Worm (Caenorhabditis elegans) whole organism, young adult: Measurements from ENCODE around the gene ZK1098.6.

Source experiments
- B0035.1 ChIP-seq: sonication (generic microtip); optimal IDR thresholded peaks from 2 replicates; lab custom pipeline; 2016; ENCODE audit warnings: missing genetic modification characterization, mild to moderate bottlenecking, missing compliant biosample characterization, missing genotype, missing genetic modification reagents
- D2030.7 ChIP-seq: fragments of 200-800 bp; sonication (Bioruptor generic); IDR thresholded peaks from 2 replicates; pipeline ENCODE4 v1.3.6; 2022; ENCODE audit warnings: missing genetic modification reagents, missing genetic modification characterization, missing compliant biosample characterization
- F37B4.10 ChIP-seq: fragments of 200-800 bp; sonication (Bioruptor generic); IDR thresholded peaks from 2 replicates; pipeline ENCODE4 v1.3.6; 2022; ENCODE audit warnings: missing genetic modification characterization, missing compliant biosample characterization
- F39B2.1 ChIP-seq: fragments of 200-800 bp; sonication (Bioruptor generic); IDR thresholded peaks from 2 replicates; pipeline ENCODE4 v1.3.6; 2022; ENCODE audit warnings: missing genetic modification reagents, missing genetic modification characterization, missing compliant biosample characterization
- F57A8.1 ChIP-seq: fragments of 200-800 bp; sonication (Bioruptor generic); optimal IDR thresholded peaks from 2 replicates; lab custom pipeline; 2018; ENCODE audit warnings: mild to moderate bottlenecking, missing genetic modification characterization, moderate library complexity, missing compliant biosample characterization
- Y56A3A.18 ChIP-seq: fragments of 200-800 bp; sonication (Bioruptor generic); IDR thresholded peaks from 2 replicates; pipeline ENCODE4 v1.3.6; 2022; ENCODE audit warnings: missing genetic modification reagents, missing genetic modification characterization, missing compliant biosample characterization
- akir-1 ChIP-seq: fragments of 200-800 bp; sonication (Bioruptor generic); optimal IDR thresholded peaks from 2 replicates; lab custom pipeline; 2018; ENCODE audit warnings: mild to moderate bottlenecking, missing genetic modification characterization, moderate library complexity, missing compliant biosample characterization
- ama-1 ChIP-seq, 3 experiments: fragments of 150-350 bp in 1 of 3; sonication (generic microtip) in 2 of 3; optimal IDR thresholded peaks; 2 replicates each; lab custom pipeline; 2014 to 2018; ENCODE audit warnings: missing biosample characterization in 2 of 3, missing genetic modification characterization in 2 of 3, missing genetic modification reagents in 2 of 3
- aptf-3 ChIP-seq: fragments of 200-800 bp; sonication (Bioruptor generic); IDR thresholded peaks from 2 replicates; pipeline ENCODE4 v1.3.6; 2022; ENCODE audit warnings: missing genetic modification characterization, missing compliant biosample characterization
- attf-3 ChIP-seq: fragments of 200-800 bp; sonication (Bioruptor generic); conservative IDR thresholded peaks from 2 replicates; pipeline ENCODE4 v1.3.6; 2022; ENCODE audit warnings: missing genetic modification reagents, missing genetic modification characterization, missing compliant biosample characterization
- bed-1 ChIP-seq: fragments of 200-800 bp; sonication (Bioruptor generic); IDR thresholded peaks from 2 replicates; pipeline ENCODE4 v1.3.6; 2022; ENCODE audit warnings: missing genetic modification reagents, missing genetic modification characterization, missing compliant biosample characterization
- ceh-91 ChIP-seq: fragments of 200-800 bp; sonication (Bioruptor generic); IDR thresholded peaks from 2 replicates; pipeline ENCODE4 v1.3.6; 2022; ENCODE audit warnings: missing genetic modification reagents, missing genetic modification characterization, missing compliant biosample characterization
- dox-1 ChIP-seq: fragments of 200-800 bp; sonication (Bioruptor generic); IDR thresholded peaks from 2 replicates; pipeline ENCODE4 v1.3.6; 2022; ENCODE audit warnings: missing genetic modification reagents, missing genetic modification characterization, missing compliant biosample characterization
- efl-1 ChIP-seq: fragments of 150-350 bp; optimal IDR thresholded peaks from 2 replicates; lab custom pipeline; 2014; ENCODE audit warnings: missing biosample characterization, missing genetic modification reagents, missing genetic modification characterization
- egl-44 ChIP-seq: fragments of 200-800 bp; sonication (Bioruptor generic); IDR thresholded peaks from 2 replicates; pipeline ENCODE4 v1.3.6; 2022; ENCODE audit warnings: missing genetic modification reagents, missing genetic modification characterization, missing compliant biosample characterization
- ekl-4 ChIP-seq: fragments of 200-800 bp; sonication (Bioruptor generic); IDR thresholded peaks from 2 replicates; pipeline ENCODE4 v1.3.6; 2022; ENCODE audit warnings: missing genetic modification reagents, missing genetic modification characterization, missing compliant biosample characterization
- gei-17 ChIP-seq: fragments of 200-800 bp; sonication (Bioruptor generic); optimal IDR thresholded peaks from 2 replicates; lab custom pipeline; 2018; ENCODE audit warnings: mild to moderate bottlenecking, missing genetic modification characterization, missing compliant biosample characterization
- hmg-1.2 ChIP-seq: fragments of 200-800 bp; sonication (Bioruptor generic); IDR thresholded peaks from 2 replicates; pipeline ENCODE4 v1.3.6; 2022; ENCODE audit warnings: missing genetic modification reagents, missing genetic modification characterization, missing compliant biosample characterization
- hmg-20 ChIP-seq: fragments of 200-800 bp; sonication (Bioruptor generic); IDR thresholded peaks from 2 replicates; pipeline ENCODE4 v1.3.6; 2022; ENCODE audit warnings: missing genetic modification reagents, missing genetic modification characterization, missing compliant biosample characterization
- hsf-1 ChIP-seq: fragments of 200-800 bp; sonication (Bioruptor generic); IDR thresholded peaks from 2 replicates; pipeline ENCODE4 v1.3.6; 2022; ENCODE audit warnings: missing genetic modification reagents, missing genetic modification characterization, missing compliant biosample characterization
- lin-35 ChIP-seq, 3 experiments: fragments of 150-350 bp in 2 of 3; sonication (generic microtip) in 1 of 3; optimal IDR thresholded peaks; 2 replicates each; lab custom pipeline; 2014 to 2018; ENCODE audit warnings: missing biosample characterization in 3 of 3, missing genetic modification characterization in 3 of 3, missing genetic modification reagents in 3 of 3
- lsl-1 ChIP-seq: fragments of 200-800 bp; sonication (Bioruptor generic); optimal IDR thresholded peaks from 2 replicates; lab custom pipeline; 2018; ENCODE audit warnings: mild to moderate bottlenecking, missing genetic modification characterization, moderate library complexity, missing compliant biosample characterization
- lsy-27 ChIP-seq: sonication (generic microtip); optimal IDR thresholded peaks from 2 replicates; lab custom pipeline; 2017; ENCODE audit warnings: missing genetic modification characterization, mild to moderate bottlenecking, missing compliant biosample characterization, antibody characterized with exemption, missing genotype, borderline replicate concordance; ENCODE audit not compliant: insufficient read depth
- madf-10 ChIP-seq: sonication (generic microtip); optimal IDR thresholded peaks from 2 replicates; lab custom pipeline; 2016; ENCODE audit warnings: mild to moderate bottlenecking, missing genetic modification characterization, missing compliant biosample characterization
- madf-6 ChIP-seq: fragments of 200-800 bp; sonication (Bioruptor generic); IDR thresholded peaks from 2 replicates; pipeline ENCODE4 v1.3.6; 2022; ENCODE audit warnings: missing genetic modification reagents, missing genetic modification characterization, missing compliant biosample characterization
- mcd-1 ChIP-seq: fragments of 200-800 bp; sonication (Bioruptor generic); IDR thresholded peaks from 2 replicates; pipeline ENCODE4 v1.3.6; 2022; ENCODE audit warnings: missing genetic modification reagents, missing genetic modification characterization, missing compliant biosample characterization
- mxl-1 ChIP-seq: sonication (generic microtip); optimal IDR thresholded peaks from 2 replicates; lab custom pipeline; 2016; ENCODE audit warnings: missing genetic modification characterization, missing compliant biosample characterization
- nfya-1 ChIP-seq: sonication (generic microtip); optimal IDR thresholded peaks from 2 replicates; lab custom pipeline; 2017; ENCODE audit warnings: antibody characterized with exemption, missing compliant biosample characterization, missing genetic modification characterization, borderline replicate concordance; ENCODE audit not compliant: insufficient read depth
- nhr-179 ChIP-seq: sonication (generic microtip); optimal IDR thresholded peaks from 2 replicates; lab custom pipeline; 2016; ENCODE audit warnings: mild to moderate bottlenecking, missing genetic modification characterization, missing compliant biosample characterization
- nhr-27 ChIP-seq: fragments of 200-800 bp; sonication (Bioruptor generic); optimal IDR thresholded peaks from 2 replicates; lab custom pipeline; 2018; ENCODE audit warnings: mild to moderate bottlenecking, missing genetic modification characterization, moderate library complexity, missing compliant biosample characterization
- nhr-90 ChIP-seq: sonication (generic microtip); optimal IDR thresholded peaks from 2 replicates; lab custom pipeline; 2016; ENCODE audit warnings: missing genotype, mild to moderate bottlenecking, missing genetic modification characterization, missing compliant biosample characterization
- rcor-1 ChIP-seq: fragments of 200-800 bp; sonication (Bioruptor generic); IDR thresholded peaks from 2 replicates; pipeline ENCODE4 v1.3.6; 2022; ENCODE audit warnings: missing genetic modification reagents, missing genetic modification characterization, missing compliant biosample characterization
- snpc-1.1 ChIP-seq: sonication (generic microtip); optimal IDR thresholded peaks from 2 replicates; lab custom pipeline; 2017; ENCODE audit warnings: missing genetic modification characterization, mild to moderate bottlenecking, missing compliant biosample characterization, antibody characterized with exemption, moderate library complexity, missing genotype, missing genetic modification reagents; ENCODE audit not compliant: insufficient read depth
- snpc-3.4 ChIP-seq: sonication (generic microtip); optimal IDR thresholded peaks from 2 replicates; lab custom pipeline; 2017; ENCODE audit warnings: missing genetic modification characterization, mild to moderate bottlenecking, missing compliant biosample characterization, antibody characterized with exemption, moderate library complexity, missing genotype, missing genetic modification reagents
- snpc-4 ChIP-seq, 5 experiments: fragments of 150-350 bp in 1 of 5; sonication (generic microtip) in 4 of 5; optimal IDR thresholded peaks; 2 replicates each; lab custom pipeline; 2014 to 2018; ENCODE audit warnings: missing genetic modification characterization in 5 of 5, missing biosample characterization in 3 of 5, antibody characterized with exemption in 2 of 5, mild to moderate bottlenecking in 2 of 5, missing compliant biosample characterization in 2 of 5, missing genotype in 2 of 5, moderate library complexity in 2 of 5, missing genetic modification reagents in 1 of 5
- somi-1 ChIP-seq: fragments of 200-800 bp; sonication (Bioruptor generic); optimal IDR thresholded peaks from 2 replicates; lab custom pipeline; 2018; ENCODE audit warnings: mild to moderate bottlenecking, missing genetic modification characterization, missing compliant biosample characterization
- tlf-1 ChIP-seq: fragments of 200-800 bp; sonication (Bioruptor generic); optimal IDR thresholded peaks from 2 replicates; lab custom pipeline; 2018; ENCODE audit warnings: mild to moderate bottlenecking, missing genetic modification characterization, missing compliant biosample characterization
- xnd-1 ChIP-seq: sonication (generic microtip); optimal IDR thresholded peaks from 2 replicates; lab custom pipeline; 2016; ENCODE audit warnings: missing genotype, missing genetic modification reagents, missing genetic modification characterization, missing compliant biosample characterization
- zfh-2 ChIP-seq: fragments of 200-800 bp; sonication (Bioruptor generic); conservative IDR thresholded peaks from 2 replicates; pipeline ENCODE4 v1.3.6; 2022; ENCODE audit warnings: missing genetic modification reagents, missing genetic modification characterization, missing compliant biosample characterization
- zim-3 ChIP-seq: sonication (generic microtip); optimal IDR thresholded peaks from 2 replicates; lab custom pipeline; 2017; ENCODE audit warnings: mild to moderate bottlenecking, missing genetic modification characterization, moderate library complexity, missing compliant biosample characterization
- ztf-22 ChIP-seq: fragments of 200-800 bp; sonication (Bioruptor generic); optimal IDR thresholded peaks from 2 replicates; lab custom pipeline; 2018; ENCODE audit warnings: mild to moderate bottlenecking, missing genetic modification characterization, moderate library complexity, missing compliant biosample characterization
- ztf-3 ChIP-seq: fragments of 200-800 bp; sonication (Bioruptor generic); optimal IDR thresholded peaks from 2 replicates; lab custom pipeline; 2018; ENCODE audit warnings: mild to moderate bottlenecking, missing genetic modification characterization, missing compliant biosample characterization

Gene ZK1098.6

ce11 chrIII:9561158-9561557 lies 34.2 kb downstream of the ZK1098.6 start, which contains the start of gene C48B4.8:
Gene C48B4.8, minus strand, starts transcription at chrIII:9561258.
- TF ChIP-seq efl-1 (GFP tag; lab: Kevin White, UChicago): no peak
- TF ChIP-seq snpc-3.4 (tag; lab: Kevin White, UChicago): no peak
- TF ChIP-seq nhr-27: no peak
- no peak for TF ChIP-seq F39B2.1 (GFP tag; lab: Robert Waterston, UW)
- no peak for TF ChIP-seq mcd-1 (GFP tag; lab: Robert Waterston, UW)
- no peak for TF ChIP-seq nfya-1 (tag; lab: Kevin White, UChicago)
- TF ChIP-seq F57A8.1 (GFP tag; lab: Kevin White, UChicago): no peak
- no peak for TF ChIP-seq zim-3 (tag; lab: Kevin White, UChicago)
- no peak for TF ChIP-seq ztf-3
- TF ChIP-seq tlf-1 (GFP tag; lab: Kevin White, UChicago): no peak
- no peak for TF ChIP-seq hsf-1
- no peak for TF ChIP-seq ekl-4
- TF ChIP-seq bed-1 (GFP tag; lab: Robert Waterston, UW): no peak
- no peak for TF ChIP-seq madf-10
- TF ChIP-seq Y56A3A.18 (GFP tag; lab: Robert Waterston, UW): no peak
- no peak for TF ChIP-seq lsy-27
- no peak for TF ChIP-seq somi-1 (GFP tag; lab: Kevin White, UChicago)
- no peak for TF ChIP-seq D2030.7 (GFP tag; lab: Robert Waterston, UW)
- TF ChIP-seq, all 124 proteins: peak for 0

ce11 chrIII:9563235-9563634 lies 36.3 kb downstream of the ZK1098.6 start, which contains the start of gene C48B4.9:
Gene C48B4.9, minus strand, starts transcription at chrIII:9563335.
- TF ChIP-seq nhr-179 (tag; lab: Kevin White, UChicago) (no peak), F37B4.10 (GFP tag; lab: Robert Waterston, UW) (no peak), snpc-4 (GFP tag; optimal IDR thresholded peaks at IDR 0.05; lab: Kevin White, UChicago) (no peak), snpc-4 (tag; optimal IDR thresholded peaks at IDR 0.05; lab: Kevin White, UChicago) (no peak), egl-44 (GFP tag; lab: Robert Waterston, UW) (no peak), snpc-1.1 (tag; lab: Kevin White, UChicago) (no peak)
- TF ChIP-seq, all 124 proteins: peak for 0

ce11 chrIII:9564410-9564809 lies 37.5 kb downstream of the ZK1098.6 start, which contains the start of gene C48B4.10:
Gene C48B4.10, minus strand, starts transcription at chrIII:9564510.
- TF ChIP-seq ztf-22 (GFP tag; lab: Kevin White, UChicago) (no peak), hmg-1.2 (no peak), madf-6 (GFP tag; lab: Robert Waterston, UW) (0 out of 2 replicates have a peak, but pooled peaks have one; percentile 12)

- TF ChIP-seq rcor-1 (GFP tag; lab: Robert Waterston, UW) (no peak), lin-35 (GFP tag; optimal IDR thresholded peaks at IDR 0.05; lab: Kevin White, UChicago) (no peak), dox-1 (GFP tag; lab: Robert Waterston, UW) (0 out of 2 replicates have a peak, but pooled peaks have one; percentile 20), xnd-1 (tag; lab: Kevin White, UChicago) (peak; percentile 68), zfh-2 (GFP tag; lab: Robert Waterston, UW) (no peak), ama-1 (optimal IDR thresholded peaks at IDR 0.05; lab: Kevin White, UChicago) (no peak), ama-1 (GFP tag; optimal IDR thresholded peaks at IDR 0.05; lab: Kevin White, UChicago) (no peak), akir-1 (GFP tag; lab: Kevin White, UChicago) (no peak), ztf-3 (no peak), aptf-3 (GFP tag; lab: Robert Waterston, UW) (no peak), gei-17 (GFP tag; lab: Kevin White, UChicago) (no peak), mxl-1 (tag; lab: Kevin White, UChicago) (no peak), attf-3 (GFP tag; lab: Robert Waterston, UW) (no peak), lsl-1 (peak; percentile 93), zim-3 (tag; lab: Kevin White, UChicago) (no peak), mcd-1 (GFP tag; lab: Robert Waterston, UW) (no peak), hmg-20 (no peak), nhr-90 (tag; lab: Kevin White, UChicago) (no peak), tlf-1 (GFP tag; lab: Kevin White, UChicago) (no peak), hsf-1 (no peak), B0035.1 (no peak), ceh-91 (GFP tag; lab: Robert Waterston, UW) (no peak)
These were observed 39.0 kb downstream of the ZK1098.6 start, which contains the start of gene C48B4.11 for ce11 chrIII:9565973-9566372. Gene C48B4.11, minus strand, starts transcription at chrIII:9566115.
